Fruit fly (Drosophila melanogaster) whole organism, adult: ENCODE data around the gene CG43062.
A peak's percentile ranks its signal among the peaks of the same experiment; 100 is the strongest.

Source experiments
- CG11617 ChIP-seq: fragments of 200-800 bp; sonication (Bioruptor generic); optimal IDR thresholded peaks from 2 replicates; lab custom pipeline; 2017; ENCODE audit warnings: mild to moderate bottlenecking, missing biosample characterization, missing genetic modification reagents, missing genetic modification characterization
- CG12768 ChIP-seq: fragments of 200-800 bp; sonication (Bioruptor generic); optimal IDR thresholded peaks from 2 replicates; lab custom pipeline; 2017; ENCODE audit warnings: missing biosample characterization, missing genetic modification characterization, mild to moderate bottlenecking, moderate library complexity, missing genetic modification reagents
- CG14711 ChIP-seq: fragments of 200-800 bp; sonication (Bioruptor generic); optimal IDR thresholded peaks from 2 replicates; lab custom pipeline; 2018; ENCODE audit warnings: missing biosample characterization, mild to moderate bottlenecking, missing genetic modification characterization, moderate library complexity
- CG1620 ChIP-seq: fragments of 200-800 bp; sonication (Bioruptor generic); optimal IDR thresholded peaks from 2 replicates; lab custom pipeline; 2016; ENCODE audit warnings: missing biosample characterization, missing genetic modification characterization
- CG33017 ChIP-seq: fragments of 200-800 bp; sonication (Bioruptor generic); optimal IDR thresholded peaks from 2 replicates; lab custom pipeline; 2018; ENCODE audit warnings: missing biosample characterization, mild to moderate bottlenecking, missing genetic modification characterization, moderate library complexity
- CG5204 ChIP-seq: fragments of 200-800 bp; sonication (Bioruptor generic); optimal IDR thresholded peaks from 2 replicates; lab custom pipeline; 2016; ENCODE audit warnings: missing biosample characterization, missing genetic modification characterization
- CG7045 ChIP-seq: fragments of 200-800 bp; sonication (Bioruptor generic); optimal IDR thresholded peaks from 2 replicates; lab custom pipeline; 2017; ENCODE audit warnings: missing biosample characterization, mild to moderate bottlenecking, missing genetic modification characterization
- CG7101 ChIP-seq: fragments of 200-800 bp; sonication (Bioruptor generic); optimal IDR thresholded peaks from 2 replicates; lab custom pipeline; 2018; ENCODE audit warnings: missing biosample characterization, mild to moderate bottlenecking, missing genetic modification characterization, moderate library complexity
- Clk ChIP-seq: fragments of 200-800 bp; sonication (Bioruptor generic); optimal IDR thresholded peaks from 2 replicates; lab custom pipeline; 2017; ENCODE audit warnings: missing biosample characterization, missing genetic modification characterization
- Crg-1 ChIP-seq: fragments of 200-800 bp; sonication (Bioruptor generic); optimal IDR thresholded peaks from 2 replicates; lab custom pipeline; 2016; ENCODE audit warnings: missing biosample characterization, missing genetic modification characterization
- Hr96 ChIP-seq: fragments of 200-800 bp; sonication (Bioruptor generic); optimal IDR thresholded peaks from 2 replicates; lab custom pipeline; 2016; ENCODE audit warnings: missing biosample characterization, missing genetic modification characterization
- Mnt ChIP-seq: fragments of 200-800 bp; sonication (Bioruptor generic); optimal IDR thresholded peaks from 2 replicates; lab custom pipeline; 2016; ENCODE audit warnings: missing biosample characterization, mild to moderate bottlenecking, missing genetic modification characterization
- bab1 ChIP-seq: fragments of 200-800 bp; sonication (Bioruptor generic); optimal IDR thresholded peaks from 3 replicates; lab custom pipeline; 2019; ENCODE audit warnings: missing biosample characterization, mild to moderate bottlenecking, missing genetic modification characterization, moderate library complexity
- cic ChIP-seq: fragments of 200-800 bp; sonication (Bioruptor generic); optimal IDR thresholded peaks from 2 replicates; lab custom pipeline; 2017; ENCODE audit warnings: missing biosample characterization, mild to moderate bottlenecking, missing genetic modification characterization, moderate library complexity
- cnc ChIP-seq, 2 experiments: fragments of >200 bp; optimal IDR thresholded peaks; 2 replicates each; lab custom pipeline; 2017
- kay ChIP-seq: fragments of 200-800 bp; sonication (Bioruptor generic); peaks from one replicate; lab custom pipeline; 2016; ENCODE audit warnings: missing biosample characterization, missing genetic modification characterization, borderline replicate concordance
- ovo ChIP-seq: fragments of 200-800 bp; sonication (Bioruptor generic); optimal IDR thresholded peaks from 2 replicates; lab custom pipeline; 2016; ENCODE audit warnings: missing biosample characterization, missing genetic modification characterization
- pad ChIP-seq: fragments of 200-800 bp; sonication (Bioruptor generic); optimal IDR thresholded peaks from 3 replicates; lab custom pipeline; 2017; ENCODE audit warnings: missing biosample characterization, missing genetic modification characterization, mild to moderate bottlenecking, moderate library complexity, missing genetic modification reagents
- tj ChIP-seq: fragments of 200-800 bp; sonication (Bioruptor generic); optimal IDR thresholded peaks from 3 replicates; lab custom pipeline; 2017; ENCODE audit warnings: missing biosample characterization, mild to moderate bottlenecking, missing genetic modification characterization, moderate library complexity
- toe ChIP-seq: fragments of 200-800 bp; sonication (Bioruptor generic); optimal IDR thresholded peaks from 2 replicates; lab custom pipeline; 2016; ENCODE audit warnings: missing biosample characterization, missing genetic modification characterization

The CG43062 gene

dm6 chr3R:11775207-11775606, 25.1 kb downstream of the CG43062 start:
- TF ChIP-seq Clk (GFP tag; lab: Kevin White, UChicago) (no peak), Crg-1 (no peak), cnc (optimal IDR thresholded peaks at IDR 0.05; lab: Kevin White, UChicago) (no peak), CG14711 (no peak), toe (no peak), bab1 (no peak), tj (GFP tag; lab: Kevin White, UChicago) (no peak), CG12768 (no peak)

- TF ChIP-seq Hr96 (GFP tag; lab: Kevin White, UChicago) (no peak), kay (GFP tag; lab: Kevin White, UChicago) (peak; percentile 14)
These were observed 26.1 kb downstream of the CG43062 start for dm6 chr3R:11776068-11776767.

dm6 chr3R:11777058-11777457, 26.9 kb downstream of the CG43062 start:
- TF ChIP-seq kay (GFP tag; lab: Kevin White, UChicago) = no peak
- TF ChIP-seq tj (GFP tag; lab: Kevin White, UChicago) = peak; percentile 0
- no peak for TF ChIP-seq Clk (GFP tag; lab: Kevin White, UChicago)
- peak; percentile 11 for TF ChIP-seq CG7045 (GFP tag; lab: Kevin White, UChicago)
- no peak for TF ChIP-seq CG5204 (GFP tag; lab: Kevin White, UChicago)
- TF ChIP-seq cnc (optimal IDR thresholded peaks at IDR 0.05; lab: Kevin White, UChicago) = no peak
- peak; percentile 66 for TF ChIP-seq Mnt
- TF ChIP-seq CG7101 (tag; lab: Kevin White, UChicago) = no peak
- TF ChIP-seq bab1 = no peak
- no peak for TF ChIP-seq CG14711

dm6 chr3R:11778012-11778865, 28.1 kb downstream of the CG43062 start:
- peak; percentile 39 for TF ChIP-seq bab1
- TF ChIP-seq pad (GFP tag; lab: Kevin White, UChicago) = peak; percentile 69
- peak; percentile 70 for TF ChIP-seq ovo (GFP tag; lab: Kevin White, UChicago)
- peak; percentile 15 for TF ChIP-seq CG33017 (tag; lab: Kevin White, UChicago)
- no peak for TF ChIP-seq cnc (optimal IDR thresholded peaks at IDR 0.05; lab: Kevin White, UChicago)
- peak; percentile 85 for TF ChIP-seq CG5204 (GFP tag; lab: Kevin White, UChicago)
- TF ChIP-seq Mnt = peak; percentile 89
- TF ChIP-seq CG7045 (GFP tag; lab: Kevin White, UChicago) = peak; percentile 79
- TF ChIP-seq CG12768 = peak; percentile 74
- TF ChIP-seq CG11617 (GFP tag; lab: Kevin White, UChicago) = peak; percentile 98
- peak; percentile 14 for TF ChIP-seq CG14711
- TF ChIP-seq Crg-1 = peak; percentile 63
- peak; percentile 76 for TF ChIP-seq tj (GFP tag; lab: Kevin White, UChicago)
- TF ChIP-seq Clk (GFP tag; lab: Kevin White, UChicago) = peak; percentile 8
- TF ChIP-seq CG7101 (tag; lab: Kevin White, UChicago) = peak; percentile 62
- TF ChIP-seq cic = peak; percentile 76
- TF ChIP-seq Hr96 (GFP tag; lab: Kevin White, UChicago) = peak; percentile 79
- TF ChIP-seq kay (GFP tag; lab: Kevin White, UChicago) = peak; percentile 75
- peak; percentile 72 for TF ChIP-seq CG1620 (GFP tag; lab: Kevin White, UChicago)
- TF ChIP-seq toe = peak; percentile 68

dm6 chr3R:11778879-11779278, 28.7 kb downstream of the CG43062 start:
- no peak for TF ChIP-seq CG1620 (GFP tag; lab: Kevin White, UChicago)
- peak; percentile 14 for TF ChIP-seq Hr96 (GFP tag; lab: Kevin White, UChicago)

dm6 chr3R:11779357-11780018, 29.4 kb downstream of the CG43062 start:
- TF ChIP-seq ovo (GFP tag; lab: Kevin White, UChicago) = no peak
- no peak for TF ChIP-seq pad (GFP tag; lab: Kevin White, UChicago)
- no peak for TF ChIP-seq CG5204 (GFP tag; lab: Kevin White, UChicago)
- peak; percentile 14 for TF ChIP-seq CG33017 (tag; lab: Kevin White, UChicago)
- TF ChIP-seq kay (GFP tag; lab: Kevin White, UChicago) = peak; percentile 85
- TF ChIP-seq toe = peak; percentile 9
- TF ChIP-seq CG14711 = peak; percentile 38
